Fruit fly (Drosophila melanogaster) whole organism, embryonic: ENCODE data around the gene tweek.
A peak's percentile ranks its signal among the peaks of the same experiment; 100 is the strongest.

Experiments
- ATbp ChIP-seq: fragments of 200-800 bp; sonication (Bioruptor generic); optimal IDR thresholded peaks from 2 replicates; lab custom pipeline; 2017; ENCODE audit warnings: missing biosample characterization, mild to moderate bottlenecking, missing genetic modification characterization, missing genetic modification reagents
- Aef1 ChIP-seq: fragments of 200-800 bp; sonication (Bioruptor generic); IDR thresholded peaks from 3 replicates; pipeline ENCODE4 v1.3.6; 2022; ENCODE audit warnings: missing biosample characterization, missing genetic modification characterization
- Bgb ChIP-seq: fragments of 200-800 bp; sonication (Bioruptor generic); IDR thresholded peaks from 2 replicates; pipeline ENCODE4 v1.3.6; 2022; ENCODE audit warnings: missing biosample characterization, missing genetic modification characterization; ENCODE audit not compliant: partially characterized antibody
- CG10267 ChIP-seq: fragments of 200-800 bp; sonication (Bioruptor generic); optimal IDR thresholded peaks from 2 replicates; lab custom pipeline; 2018; ENCODE audit warnings: missing biosample characterization, mild to moderate bottlenecking, missing genetic modification characterization, moderate library complexity
- CG14050 ChIP-seq: fragments of 200-800 bp; sonication (Bioruptor generic); IDR thresholded peaks from 3 replicates; pipeline ENCODE4 v1.3.6; 2022; ENCODE audit warnings: missing biosample characterization, missing genetic modification characterization
- CG14710 ChIP-seq: fragments of 200-800 bp; sonication (Bioruptor generic); optimal IDR thresholded peaks from 3 replicates; lab custom pipeline; 2019; ENCODE audit warnings: missing biosample characterization, mild to moderate bottlenecking, missing genetic modification characterization, moderate library complexity
- CG16779 ChIP-seq: fragments of 200-800 bp; sonication (Bioruptor generic); IDR thresholded peaks from 2 replicates; pipeline ENCODE4 v1.3.6; 2022; ENCODE audit warnings: missing biosample characterization, missing genetic modification characterization
- CG17829 ChIP-seq: fragments of 200-800 bp; optimal IDR thresholded peaks from 2 replicates; lab custom pipeline; 2019; ENCODE audit warnings: missing biosample characterization, mild to moderate bottlenecking, missing genetic modification characterization, moderate library complexity
- CG30431 ChIP-seq: fragments of 200-800 bp; sonication (Bioruptor generic); optimal IDR thresholded peaks from 2 replicates; lab custom pipeline; 2017; ENCODE audit warnings: missing biosample characterization, missing genetic modification characterization
- CG4328 ChIP-seq: fragments of 200-800 bp; sonication (Bioruptor generic); optimal IDR thresholded peaks from 3 replicates; lab custom pipeline; 2017; ENCODE audit warnings: missing biosample characterization, missing genetic modification reagents, missing genetic modification characterization
- CG7556 ChIP-seq: fragments of 200-800 bp; sonication (Bioruptor generic); optimal IDR thresholded peaks from 2 replicates; lab custom pipeline; 2017; ENCODE audit warnings: missing biosample characterization, mild to moderate bottlenecking, missing genetic modification characterization
- E2f1 ChIP-seq: fragments of 200-800 bp; sonication (Bioruptor generic); IDR thresholded peaks from 2 replicates; pipeline ENCODE4 v1.3.6; 2022; ENCODE audit warnings: missing biosample characterization, missing genetic modification characterization
- Elba2 ChIP-seq: fragments of 200-800 bp; sonication (Bioruptor generic); optimal IDR thresholded peaks from 3 replicates; lab custom pipeline; 2016; ENCODE audit warnings: missing biosample characterization, missing genetic modification characterization
- Ets65A ChIP-seq: fragments of 200-800 bp; sonication (Bioruptor generic); peaks from one replicate; lab custom pipeline; 2016; ENCODE audit warnings: missing biosample characterization, missing genetic modification characterization
- Fer2 ChIP-seq: fragments of 200-800 bp; sonication (Bioruptor generic); optimal IDR thresholded peaks from 2 replicates; lab custom pipeline; 2018; ENCODE audit warnings: missing biosample characterization, mild to moderate bottlenecking, missing genetic modification characterization, moderate library complexity
- Fer3 ChIP-seq: fragments of 200-800 bp; sonication (Bioruptor generic); optimal IDR thresholded peaks from 2 replicates; lab custom pipeline; 2018; ENCODE audit warnings: missing biosample characterization, mild to moderate bottlenecking, missing genetic modification characterization, moderate library complexity
- H15 ChIP-seq: fragments of 200-800 bp; sonication (Bioruptor generic); IDR thresholded peaks from 3 replicates; pipeline ENCODE4 v1.3.6; 2022; ENCODE audit warnings: missing biosample characterization, missing genetic modification characterization
- Hsf ChIP-seq: fragments of 200-800 bp; sonication (Bioruptor generic); optimal IDR thresholded peaks from 3 replicates; lab custom pipeline; 2016; ENCODE audit warnings: missing biosample characterization, missing genetic modification characterization
- MBD-R2 ChIP-seq: fragments of 200-800 bp; sonication (Bioruptor generic); IDR thresholded peaks from 2 replicates; pipeline ENCODE4 v1.3.6; 2022; ENCODE audit warnings: missing biosample characterization, missing genetic modification characterization
- NfI ChIP-seq: fragments of 200-800 bp; sonication (Bioruptor generic); optimal IDR thresholded peaks from 3 replicates; lab custom pipeline; 2018; ENCODE audit warnings: missing biosample characterization, mild to moderate bottlenecking, missing genetic modification characterization, moderate library complexity
- amos ChIP-seq: fragments of 200-800 bp; sonication (Bioruptor generic); IDR thresholded peaks from 2 replicates; pipeline ENCODE4 v1.3.6; 2022; ENCODE audit warnings: missing biosample characterization, missing genetic modification characterization; ENCODE audit not compliant: partially characterized antibody
- ap ChIP-seq: fragments of 200-800 bp; sonication (Bioruptor generic); IDR thresholded peaks from 2 replicates; pipeline ENCODE4 v1.3.6; 2022; ENCODE audit warnings: missing biosample characterization, missing genetic modification characterization
- ara ChIP-seq: fragments of 200-800 bp; sonication (Bioruptor generic); IDR thresholded peaks from 2 replicates; pipeline ENCODE4 v1.3.6; 2022; ENCODE audit warnings: missing biosample characterization, missing genetic modification characterization
- ase ChIP-seq: fragments of 200-800 bp; sonication (Bioruptor generic); IDR thresholded peaks from 3 replicates; pipeline ENCODE4 v1.3.6; 2022; ENCODE audit warnings: missing biosample characterization, missing genetic modification characterization
- ato ChIP-seq: fragments of 200-800 bp; sonication (Bioruptor generic); IDR thresholded peaks from 2 replicates; pipeline ENCODE4 v1.3.6; 2022; ENCODE audit warnings: missing biosample characterization, missing genetic modification characterization; ENCODE audit not compliant: partially characterized antibody
- bbx ChIP-seq: fragments of 200-800 bp; sonication (Bioruptor generic); IDR thresholded peaks from 2 replicates; pipeline ENCODE4 v1.3.6; 2022; ENCODE audit warnings: missing biosample characterization, missing genetic modification characterization; ENCODE audit not compliant: partially characterized antibody
- caup ChIP-seq: fragments of 200-800 bp; sonication (Bioruptor generic); optimal IDR thresholded peaks from 3 replicates; lab custom pipeline; 2017; ENCODE audit warnings: missing biosample characterization, mild to moderate bottlenecking, missing genetic modification characterization, moderate library complexity; ENCODE audit not compliant: severe bottlenecking
- chif ChIP-seq, 2 experiments: fragments of 200-800 bp; sonication (Bioruptor generic); optimal IDR thresholded peaks; 3 replicates each; lab custom pipeline; 2016; ENCODE audit warnings: missing biosample characterization in 2 of 2, missing genetic modification characterization in 2 of 2
- ci ChIP-seq: fragments of 200-800 bp; sonication (Bioruptor generic); IDR thresholded peaks from 3 replicates; pipeline ENCODE4 v1.3.6; 2022; ENCODE audit warnings: missing biosample characterization, missing genetic modification characterization
- dmrt99B ChIP-seq: fragments of 200-800 bp; sonication (Bioruptor generic); optimal IDR thresholded peaks from 2 replicates; lab custom pipeline; 2018; ENCODE audit warnings: missing biosample characterization, mild to moderate bottlenecking, missing genetic modification characterization, moderate library complexity
- dpn ChIP-seq, 2 experiments: fragments of 200-800 bp; sonication (Bioruptor generic); optimal IDR thresholded peaks; 3 replicates each; lab custom pipeline; 2016; ENCODE audit warnings: missing biosample characterization in 2 of 2, missing genetic modification characterization in 2 of 2
- gro ChIP-seq: fragments of 200-800 bp; sonication (Bioruptor generic); optimal IDR thresholded peaks from 2 replicates; lab custom pipeline; 2016; ENCODE audit warnings: missing biosample characterization, missing genetic modification characterization
- gsb ChIP-seq: fragments of 200-800 bp; sonication (Bioruptor generic); IDR thresholded peaks from 2 replicates; pipeline ENCODE4 v1.3.6; 2022; ENCODE audit warnings: missing biosample characterization, missing genetic modification characterization
- jumu ChIP-seq: fragments of 200-800 bp; sonication (Bioruptor generic); optimal IDR thresholded peaks from 3 replicates; lab custom pipeline; 2016; ENCODE audit warnings: missing biosample characterization, missing genetic modification characterization
- kah ChIP-seq: fragments of 200-800 bp; sonication (Bioruptor generic); optimal IDR thresholded peaks from 2 replicates; lab custom pipeline; 2018; ENCODE audit warnings: missing biosample characterization, mild to moderate bottlenecking, missing genetic modification characterization
- lov ChIP-seq, 2 experiments: fragments of 200-800 bp in 1 of 2; fragments of >200 bp in 1 of 2; sonication (Bioruptor generic) in 1 of 2; IDR thresholded peaks in 1 of 2; optimal IDR thresholded peaks in 1 of 2; 2 replicates in 1 of 2; 3 replicates in 1 of 2; pipeline versions ENCODE4 v1.3.6 to Lab custom; 2017 to 2022; ENCODE audit warnings: missing biosample characterization in 1 of 2, missing genetic modification characterization in 1 of 2
- pan ChIP-seq, 4 experiments: fragments of >200 bp in 3 of 4; fragments of 200-800 bp in 1 of 4; sonication (Bioruptor generic) in 1 of 4; optimal IDR thresholded peaks in 3 of 4; IDR thresholded peaks in 1 of 4; 2 replicates each; pipeline versions ENCODE4 v1.3.6 to Lab custom; 2017 to 2022; ENCODE audit warnings: missing biosample characterization in 2 of 4, missing genetic modification characterization in 2 of 4, mixed read lengths in 1 of 4
- pita ChIP-seq: fragments of 200-800 bp; sonication (Bioruptor generic); optimal IDR thresholded peaks from 2 replicates; lab custom pipeline; 2017; ENCODE audit warnings: missing biosample characterization, mild to moderate bottlenecking, missing genetic modification characterization
- pzg ChIP-seq: fragments of 200-800 bp; sonication (Bioruptor generic); optimal IDR thresholded peaks from 3 replicates; lab custom pipeline; 2018; ENCODE audit warnings: missing biosample characterization, mild to moderate bottlenecking, missing genetic modification characterization, moderate library complexity
- repo ChIP-seq: fragments of 200-800 bp; sonication (Bioruptor generic); optimal IDR thresholded peaks from 2 replicates; lab custom pipeline; 2016; ENCODE audit warnings: missing biosample characterization, missing genetic modification characterization
- salm ChIP-seq: fragments of 200-800 bp; sonication (Bioruptor generic); optimal IDR thresholded peaks from 2 replicates; lab custom pipeline; 2018; ENCODE audit warnings: missing biosample characterization, mild to moderate bottlenecking, missing genetic modification characterization
- schlank ChIP-seq: fragments of 200-800 bp; sonication (Bioruptor generic); optimal IDR thresholded peaks from 2 replicates; lab custom pipeline; 2018; ENCODE audit warnings: missing biosample characterization, mild to moderate bottlenecking, missing genetic modification characterization
- sens ChIP-seq: fragments of 200-800 bp; sonication (Bioruptor generic); peaks from one replicate; lab custom pipeline; 2016; ENCODE audit warnings: missing biosample characterization, missing genetic modification characterization
- tap ChIP-seq: fragments of 200-800 bp; optimal IDR thresholded peaks from 3 replicates; lab custom pipeline; 2019; ENCODE audit warnings: missing biosample characterization, mild to moderate bottlenecking, missing genetic modification characterization, moderate library complexity
- wek ChIP-seq: fragments of 200-800 bp; sonication (Bioruptor generic); optimal IDR thresholded peaks from 3 replicates; lab custom pipeline; 2018; ENCODE audit warnings: missing biosample characterization, mild to moderate bottlenecking, missing genetic modification characterization, moderate library complexity
- yki ChIP-seq: fragments of >200 bp; optimal IDR thresholded peaks from 3 replicates; lab custom pipeline; 2018
- zfh2 ChIP-seq: fragments of 200-800 bp; sonication (Bioruptor generic); optimal IDR thresholded peaks from 2 replicates; lab custom pipeline; 2016; ENCODE audit warnings: missing biosample characterization, missing genetic modification characterization

The tweek gene

DNA sequence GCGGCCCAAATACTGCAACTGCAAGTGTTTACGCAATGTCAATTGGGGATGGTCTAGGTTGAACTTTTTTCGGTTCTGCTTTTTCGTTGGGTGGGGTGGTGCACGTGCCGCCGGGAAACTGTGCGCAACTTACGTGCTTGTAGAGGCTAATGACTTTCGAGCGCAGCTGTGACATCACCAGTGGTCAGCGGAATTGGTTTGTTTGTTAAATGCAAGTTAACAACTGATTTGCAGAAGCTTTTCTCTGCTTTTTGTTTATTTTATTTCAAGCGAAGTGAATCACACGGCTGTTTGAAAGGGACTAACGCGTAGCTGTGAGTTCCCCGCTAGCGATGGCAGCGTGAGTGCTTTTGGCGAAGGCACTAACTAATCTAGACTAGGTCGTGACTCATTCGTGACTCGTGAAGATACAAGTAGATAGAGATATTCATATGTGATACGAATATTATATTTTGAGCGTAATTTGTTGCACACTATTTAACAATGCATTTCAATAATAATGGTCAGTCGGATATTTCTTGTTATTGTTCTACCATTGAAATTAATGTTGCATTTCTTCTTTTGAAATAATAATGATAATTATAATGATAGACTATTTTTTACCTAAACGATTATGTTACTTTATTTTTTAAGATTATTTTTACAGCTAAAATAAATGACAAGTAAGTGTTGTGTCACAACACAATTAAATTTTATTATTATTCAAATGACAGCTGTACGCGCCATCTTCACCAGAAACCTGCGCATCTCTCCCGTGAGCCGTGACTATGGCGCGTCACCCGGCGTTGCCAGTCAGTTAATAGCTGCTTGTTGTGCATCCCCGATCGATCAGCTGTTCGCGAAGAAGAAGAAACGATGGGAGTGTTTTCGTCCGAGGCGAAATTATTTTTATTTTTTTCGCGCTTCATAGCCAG lies at the start of gene tweek, which contains the start of gene osi (continued):
- no peak for TF ChIP-seq CG4328 (GFP tag; lab: Kevin White, UChicago)
- no peak for TF ChIP-seq ara (GFP tag; lab: Robert Waterston, UW)
- 0 out of 3 replicates have a peak, but pooled peaks have one; percentile 11 for TF ChIP-seq H15 (GFP tag; lab: Robert Waterston, UW)
- TF ChIP-seq CG16779 (GFP tag; lab: Robert Waterston, UW), result 0 out of 2 replicates have a peak, but pooled peaks have one; percentile 11
- no peak for TF ChIP-seq lov (optimal IDR thresholded peaks at IDR 0.05; lab: Kevin White, UChicago)
- TF ChIP-seq lov (GFP tag; IDR thresholded peaks at IDR 0.05; lab: Robert Waterston, UW), result 0 out of 3 replicates have a peak, but pooled peaks have one; percentile 8
- TF ChIP-seq zfh2 (GFP tag; lab: Kevin White, UChicago), result peak; percentile 60
- TF ChIP-seq pita, result no peak
- TF ChIP-seq ci, result no peak
- no peak for TF ChIP-seq ase
- no peak for TF ChIP-seq yki (lab: Kevin White, UChicago)
- TF ChIP-seq CG30431 (GFP tag; lab: Kevin White, UChicago), result peak; percentile 37
- peak; percentile 69 for TF ChIP-seq CG7556 (GFP tag; lab: Kevin White, UChicago)
- TF ChIP-seq kah (GFP tag; lab: Kevin White, UChicago), result no peak
- peak; percentile 27 for TF ChIP-seq caup (GFP tag; lab: Kevin White, UChicago)
- peak; percentile 13; the same call in 1 of the 2 replicates for TF ChIP-seq E2f1
- TF ChIP-seq NfI (GFP tag; lab: Kevin White, UChicago), result peak; percentile 46
- TF ChIP-seq Fer2, result peak; percentile 0
- peak; percentile 64 for TF ChIP-seq pzg (GFP tag; lab: Kevin White, UChicago)
- no peak for TF ChIP-seq jumu
- no peak for TF ChIP-seq schlank (tag; lab: Kevin White, UChicago)
- peak; percentile 89 for TF ChIP-seq sens (GFP tag; lab: Kevin White, UChicago)
- TF ChIP-seq CG17829 (tag; lab: Kevin White, UChicago), result peak; percentile 60
- TF ChIP-seq Aef1 (GFP tag; lab: Robert Waterston, UW), result peak; percentile 57; the same call in 2 of the 3 replicates
- TF ChIP-seq repo (GFP tag; lab: Kevin White, UChicago), result no peak
- TF ChIP-seq ato (GFP tag; lab: Robert Waterston, UW), result peak; percentile 76
- TF ChIP-seq salm (tag; lab: Kevin White, UChicago), result no peak
- TF ChIP-seq tap, result peak; percentile 27
- TF ChIP-seq chif (GFP tag; optimal IDR thresholded peaks at IDR 0.05; lab: Kevin White, UChicago), result peak; percentile 11 to 43
- no peak for TF ChIP-seq dmrt99B (tag; lab: Kevin White, UChicago)
- no peak for TF ChIP-seq pan (optimal IDR thresholded peaks at IDR 0.05; lab: Kevin White, UChicago)
- TF ChIP-seq pan (GFP tag; optimal IDR thresholded peaks at IDR 0.05 in 1 of 2, IDR thresholded peaks at IDR 0.05 in 1 of 2), result no peak
- no peak for TF ChIP-seq gro (GFP tag; lab: Kevin White, UChicago)
- no peak for TF ChIP-seq Elba2 (GFP tag; lab: Kevin White, UChicago)
- peak; percentile 90 for TF ChIP-seq bbx (GFP tag; lab: Robert Waterston, UW)
- TF ChIP-seq Hsf, result peak; percentile 73
- peak; percentile 2 for TF ChIP-seq Fer3 (tag; lab: Kevin White, UChicago)
- no peak for TF ChIP-seq gsb (GFP tag; lab: Robert Waterston, UW)
- TF ChIP-seq Ets65A, result peak; percentile 93
- peak; percentile 75 for TF ChIP-seq MBD-R2 (GFP tag; lab: Robert Waterston, UW)
- peak; percentile 94 for TF ChIP-seq amos (GFP tag; lab: Robert Waterston, UW)
- TF ChIP-seq dpn (GFP tag; optimal IDR thresholded peaks at IDR 0.05; lab: Kevin White, UChicago), result peak; percentile 60 to 61
- peak; percentile 33 for TF ChIP-seq CG10267 (tag; lab: Kevin White, UChicago)
- TF ChIP-seq CG14710 (tag; lab: Kevin White, UChicago), result peak; percentile 52
- TF ChIP-seq wek (GFP tag; lab: Kevin White, UChicago), result peak; percentile 55
- no peak for TF ChIP-seq ATbp (GFP tag; lab: Kevin White, UChicago)
- no peak for TF ChIP-seq CG14050 (GFP tag; lab: Robert Waterston, UW)
- TF ChIP-seq Bgb (GFP tag; lab: Robert Waterston, UW), result peak; percentile 94
- no peak for TF ChIP-seq ap (GFP tag; lab: Robert Waterston, UW)
